ENCODE assay signal across 1 fruit fly cellular context in the genomic region with DNA sequence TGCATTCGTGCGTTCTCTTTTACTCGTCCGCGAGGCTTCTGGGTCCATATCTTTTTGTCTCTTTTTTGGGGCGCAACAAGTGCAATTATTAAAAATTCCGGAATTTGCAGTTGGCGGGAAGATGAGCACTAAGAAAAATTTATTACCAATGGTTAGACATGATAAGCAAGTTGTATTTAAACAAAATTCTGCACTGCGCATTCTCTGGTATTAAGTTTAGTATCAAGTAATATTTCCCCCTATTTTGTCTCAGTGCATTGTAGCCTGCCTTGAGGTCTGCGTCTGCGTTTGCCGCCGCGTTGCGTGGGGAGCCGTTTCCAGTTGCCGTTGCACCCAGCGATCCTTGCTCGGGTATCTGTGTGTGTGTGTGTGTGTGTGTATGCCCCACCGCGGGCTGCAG.
A peak's percentile ranks its signal among the peaks of the same experiment; 100 is the strongest.
TF ChIP-seq lines count a peak whose summit lies in the region.

No protein-coding gene starts in this region.

TF ChIP-seq in whole organism, prepupa, 60 proteins besides CTCF, POLR2A, EP300 and RAD21 (continued from another document):
- TF ChIP-seq fd59A (GFP tag; optimal IDR thresholded peaks at IDR 0.05; lab: Kevin White, UChicago) (peak; percentile 36), esn (GFP tag; optimal IDR thresholded peaks at IDR 0.05; lab: Kevin White, UChicago) (peak; percentile 83), eg (GFP tag; IDR thresholded peaks at IDR 0.05; lab: Robert Waterston, UW) (peak; percentile 59; the same call in 2 of the 3 replicates), CG9139 (GFP tag; optimal IDR thresholded peaks at IDR 0.05; lab: Kevin White, UChicago) (no peak), CG6163 (GFP tag; IDR thresholded peaks at IDR 0.05; lab: Robert Waterston, UW) (peak; percentile 78), CG8319 (GFP tag; optimal IDR thresholded peaks at IDR 0.05; lab: Kevin White, UChicago) (peak; percentile 40), acj6 (GFP tag; optimal IDR thresholded peaks at IDR 0.05; lab: Kevin White, UChicago) (peak; percentile 54), Eip93F (GFP tag; optimal IDR thresholded peaks at IDR 0.05; lab: Kevin White, UChicago) (peak; percentile 38), lz (GFP tag; optimal IDR thresholded peaks at IDR 0.05; lab: Kevin White, UChicago) (peak; percentile 75), Smox (GFP tag; optimal IDR thresholded peaks at IDR 0.05; lab: Kevin White, UChicago) (peak; percentile 71), CG11902 (GFP tag; optimal IDR thresholded peaks at IDR 0.05; lab: Kevin White, UChicago) (peak; percentile 61), net (GFP tag; optimal IDR thresholded peaks at IDR 0.05; lab: Kevin White, UChicago) (peak; percentile 51), CG16779 (tag; optimal IDR thresholded peaks at IDR 0.05; lab: Kevin White, UChicago) (peak; percentile 28), CG1621 (tag; optimal IDR thresholded peaks at IDR 0.05; lab: Kevin White, UChicago) (peak; percentile 77), Sox15 (GFP tag; optimal IDR thresholded peaks at IDR 0.05; lab: Kevin White, UChicago) (no peak), Sox102F (GFP tag; optimal IDR thresholded peaks at IDR 0.05; lab: Kevin White, UChicago) (peak; percentile 81), CG8632 (GFP tag; optimal IDR thresholded peaks at IDR 0.05; lab: Kevin White, UChicago) (peak; percentile 59), Lpt (GFP tag; optimal IDR thresholded peaks at IDR 0.05; lab: Kevin White, UChicago) (peak; percentile 7), spab (GFP tag; optimal IDR thresholded peaks at IDR 0.05; lab: Kevin White, UChicago) (peak; percentile 75), svp (GFP tag; lab: Kevin White, UChicago) (peak; percentile 90), CG34406 (GFP tag; optimal IDR thresholded peaks at IDR 0.05; lab: Kevin White, UChicago) (peak; percentile 62), CG3032 (tag; optimal IDR thresholded peaks at IDR 0.05; lab: Kevin White, UChicago) (peak; percentile 70), fkh (GFP tag; optimal IDR thresholded peaks at IDR 0.05; lab: Kevin White, UChicago) (no peak), dac (GFP tag; optimal IDR thresholded peaks at IDR 0.05; lab: Kevin White, UChicago) (no peak), dsx (GFP tag; optimal IDR thresholded peaks at IDR 0.05; lab: Kevin White, UChicago; ENCODE audit: poor library complexity, severe bottlenecking) (peak; percentile 64), Met (GFP tag; optimal IDR thresholded peaks at IDR 0.05; lab: Kevin White, UChicago) (peak; percentile 79), Ets96B (tag; optimal IDR thresholded peaks at IDR 0.05; lab: Kevin White, UChicago) (peak; percentile 75), Hr38 (GFP tag; optimal IDR thresholded peaks at IDR 0.05; lab: Kevin White, UChicago) (no peak), CG7368 (GFP tag; optimal IDR thresholded peaks at IDR 0.05; lab: Kevin White, UChicago) (peak; percentile 76), CG31627 (GFP tag; optimal IDR thresholded peaks at IDR 0.05; lab: Kevin White, UChicago) (peak; percentile 59), CG11762 (GFP tag; optimal IDR thresholded peaks at IDR 0.05; lab: Kevin White, UChicago; ENCODE audit: insufficient read depth) (peak; percentile 51), CG6276 (GFP tag; optimal IDR thresholded peaks at IDR 0.05; lab: Kevin White, UChicago) (peak; percentile 8), Hr39 (GFP tag; optimal IDR thresholded peaks at IDR 0.05; lab: Kevin White, UChicago) (peak; percentile 78), salr (GFP tag; optimal IDR thresholded peaks at IDR 0.05; lab: Kevin White, UChicago) (peak in 1 of 2 experiments; percentile 16), achi (GFP tag; optimal IDR thresholded peaks at IDR 0.05; lab: Kevin White, UChicago) (peak; percentile 59)
